Fruit fly (Drosophila melanogaster) S2 (cell line): Measurements from ENCODE around the gene CG12535.

ENCODE experiments used
- CG8478 ChIP-seq: fragments of >200 bp; optimal IDR thresholded peaks from 2 replicates; lab custom pipeline; 2018
- CTCF ChIP-seq, 2 experiments: fragments of >200 bp; optimal IDR thresholded peaks; 2 replicates each; lab custom pipeline; 2018

- no peak for TF ChIP-seq CTCF (optimal IDR thresholded peaks at IDR 0.05; lab: Kevin White, UChicago)
- TF ChIP-seq CG8478 (lab: Kevin White, UChicago): no peak
Measured at dm6 chrX:3429952-3430351, 18.8 kb downstream of the CG12535 start.
